Worm (Caenorhabditis elegans): ENCODE results near the gene T25D1.2.

ce11 chrX:16550551-16550950, 35.2 kb downstream of the T25D1.2 start:
- TF ChIP-seq pqm-1 (tag; optimal IDR thresholded peaks at IDR 0.05) = peak; percentile 29
- no peak for TF ChIP-seq unc-39 (tag; optimal IDR thresholded peaks at IDR 0.05)
- TF ChIP-seq nhr-25 (tag; optimal IDR thresholded peaks at IDR 0.05; ENCODE audit: borderline replicate concordance, insufficient read depth) = no peak
